Worm (Caenorhabditis elegans) whole organism, L4 larva: ENCODE data around the gene chil-2.

Source experiments
- F37D6.2 ChIP-seq: sonication (generic microtip); optimal IDR thresholded peaks from 2 replicates; lab custom pipeline; 2016; ENCODE audit warnings: mild to moderate bottlenecking, missing genetic modification characterization, missing compliant biosample characterization
- F44E2.7 ChIP-seq: fragments of 200-800 bp; sonication (Bioruptor generic); IDR thresholded peaks from 2 replicates; pipeline ENCODE4 v2.1.2; 2022; ENCODE audit warnings: missing genetic modification characterization, missing compliant biosample characterization
- R02D3.7 ChIP-seq: fragments of 150-350 bp; sonication (generic microtip); optimal IDR thresholded peaks from 3 replicates; lab custom pipeline; 2014; ENCODE audit warnings: missing biosample characterization, missing genetic modification characterization
- T26A8.4 ChIP-seq: fragments of 200-800 bp; sonication (Bioruptor generic); IDR thresholded peaks from 2 replicates; pipeline ENCODE4 v1.3.6; 2022; ENCODE audit warnings: missing genetic modification characterization, missing compliant biosample characterization
- Y48G9A.11 ChIP-seq: fragments of 200-800 bp; sonication (Bioruptor generic); IDR thresholded peaks from 2 replicates; pipeline ENCODE4 v1.3.6; 2022; ENCODE audit warnings: missing genetic modification reagents, missing genetic modification characterization, missing compliant biosample characterization
- Y5F2A.4 ChIP-seq: fragments of 200-800 bp; sonication (Bioruptor generic); optimal IDR thresholded peaks from 2 replicates; lab custom pipeline; 2018; ENCODE audit warnings: mild to moderate bottlenecking, missing genetic modification characterization, missing compliant biosample characterization
- ZK546.5 ChIP-seq, 2 experiments: sonication (generic microtip); optimal IDR thresholded peaks; 2 replicates each; lab custom pipeline; 2017; ENCODE audit warnings: missing biosample characterization in 2 of 2, missing genetic modification characterization in 2 of 2
- aly-2 ChIP-seq: sonication (generic microtip); optimal IDR thresholded peaks from 2 replicates; lab custom pipeline; 2018; ENCODE audit warnings: missing biosample characterization, missing genetic modification characterization
- ama-1 ChIP-seq: fragments of 150-350 bp; optimal IDR thresholded peaks from 2 replicates; lab custom pipeline; 2014; ENCODE audit warnings: inconsistent platforms, mixed read lengths
- attf-4 ChIP-seq: sonication (generic microtip); optimal IDR thresholded peaks from 3 replicates; lab custom pipeline; 2017; ENCODE audit warnings: missing biosample characterization, missing genetic modification characterization
- ceh-28 ChIP-seq: fragments of 150-350 bp; optimal IDR thresholded peaks from 2 replicates; lab custom pipeline; 2014; ENCODE audit warnings: missing biosample characterization, missing genetic modification reagents, missing genetic modification characterization
- ces-1 ChIP-seq: fragments of 150-350 bp; sonication (generic microtip); optimal IDR thresholded peaks from 4 replicates; lab custom pipeline; 2014; ENCODE audit warnings: missing biosample characterization, missing genetic modification reagents, missing genetic modification characterization
- ctbp-1 ChIP-seq: fragments of 200-800 bp; sonication (Bioruptor generic); IDR thresholded peaks from 2 replicates; pipeline ENCODE4 v1.3.6; 2022; ENCODE audit warnings: missing genetic modification reagents, missing genetic modification characterization, missing compliant biosample characterization
- egl-27 ChIP-seq: sonication (generic microtip); optimal IDR thresholded peaks from 3 replicates; lab custom pipeline; 2017; ENCODE audit warnings: missing biosample characterization, missing genetic modification reagents, missing genetic modification characterization
- egl-43 ChIP-seq: fragments of 200-800 bp; sonication (Bioruptor generic); IDR thresholded peaks from 2 replicates; pipeline ENCODE4 v1.3.6; 2022; ENCODE audit warnings: missing genetic modification reagents, missing genetic modification characterization, missing compliant biosample characterization
- hmg-1.1 ChIP-seq: fragments of 200-800 bp; sonication (Bioruptor generic); IDR thresholded peaks from 2 replicates; pipeline ENCODE4 v1.3.6; 2022; ENCODE audit warnings: missing genetic modification reagents, missing genetic modification characterization, missing compliant biosample characterization
- lim-7 ChIP-seq: fragments of 200-800 bp; sonication (Bioruptor generic); IDR thresholded peaks from 2 replicates; pipeline ENCODE4 v1.3.6; 2022; ENCODE audit warnings: missing genetic modification characterization, missing compliant biosample characterization
- lin-29 ChIP-seq: fragments of 200-800 bp; sonication (Bioruptor generic); IDR thresholded peaks from 2 replicates; pipeline ENCODE4 v1.3.6; 2022; ENCODE audit warnings: missing genetic modification reagents, missing genetic modification characterization, missing compliant biosample characterization
- lin-38 ChIP-seq: fragments of 200-800 bp; sonication (Bioruptor generic); IDR thresholded peaks from 2 replicates; pipeline ENCODE4 v1.3.6; 2022; ENCODE audit warnings: missing genetic modification reagents, missing genetic modification characterization, missing compliant biosample characterization
- mep-1 ChIP-seq: fragments of 150-350 bp; sonication (generic microtip); optimal IDR thresholded peaks from 3 replicates; lab custom pipeline; 2014; ENCODE audit warnings: missing biosample characterization, missing genetic modification characterization
- mes-2 ChIP-seq: sonication (generic microtip); optimal IDR thresholded peaks from 2 replicates; lab custom pipeline; 2016; ENCODE audit warnings: missing genotype, mild to moderate bottlenecking, missing genetic modification characterization, missing compliant biosample characterization; ENCODE audit not compliant: poor library complexity, severe bottlenecking
- mxl-3 ChIP-seq: fragments of 200-800 bp; sonication (Bioruptor generic); optimal IDR thresholded peaks from 2 replicates; lab custom pipeline; 2018; ENCODE audit warnings: mild to moderate bottlenecking, missing genetic modification characterization, missing compliant biosample characterization
- nhr-237 ChIP-seq: sonication (generic microtip); optimal IDR thresholded peaks from 2 replicates; lab custom pipeline; 2017; ENCODE audit warnings: missing biosample characterization, missing genetic modification characterization
- nhr-28 ChIP-seq: fragments of 150-350 bp; optimal IDR thresholded peaks from 2 replicates; lab custom pipeline; 2014; ENCODE audit warnings: missing biosample characterization, missing genetic modification characterization
- nhr-41 ChIP-seq: fragments of 200-800 bp; sonication (Bioruptor generic); IDR thresholded peaks from 2 replicates; pipeline ENCODE4 v1.3.6; 2022; ENCODE audit warnings: missing genetic modification reagents, missing genetic modification characterization, missing compliant biosample characterization
- nhr-77 ChIP-seq: fragments of 150-350 bp; optimal IDR thresholded peaks from 2 replicates; lab custom pipeline; 2014; ENCODE audit warnings: missing biosample characterization, missing genetic modification characterization
- pqm-1 ChIP-seq: sonication (generic microtip); optimal IDR thresholded peaks from 2 replicates; lab custom pipeline; 2017; ENCODE audit warnings: missing biosample characterization, missing genetic modification characterization
- sdz-12 ChIP-seq: fragments of 200-800 bp; sonication (Bioruptor generic); optimal IDR thresholded peaks from 2 replicates; lab custom pipeline; 2018; ENCODE audit warnings: mild to moderate bottlenecking, missing genetic modification characterization, missing compliant biosample characterization
- snpc-1.2 ChIP-seq: fragments of 200-800 bp; sonication (Bioruptor generic); IDR thresholded peaks from 2 replicates; pipeline ENCODE4 v1.3.6; 2022; ENCODE audit warnings: missing genetic modification reagents, missing genetic modification characterization, missing compliant biosample characterization
- snpc-4 ChIP-seq: fragments of 150-350 bp; optimal IDR thresholded peaks from 2 replicates; lab custom pipeline; 2014; ENCODE audit warnings: missing biosample characterization, missing genetic modification characterization
- tag-97 ChIP-seq: fragments of 200-800 bp; sonication (Bioruptor generic); IDR thresholded peaks from 2 replicates; pipeline ENCODE4 v1.3.6; 2022; ENCODE audit warnings: missing genetic modification characterization, missing compliant biosample characterization
- tra-1 ChIP-seq: fragments of 200-800 bp; sonication (Bioruptor generic); IDR thresholded peaks from 2 replicates; pipeline ENCODE4 v1.3.6; 2022; ENCODE audit warnings: missing genetic modification reagents, missing genetic modification characterization, missing compliant biosample characterization
- unc-62 ChIP-seq, 3 experiments: fragments of 150-350 bp in 1 of 3; sonication (generic microtip); optimal IDR thresholded peaks in 2 of 3; peaks in 1 of 3; 1 replicate in 1 of 3; 2 replicates in 2 of 3; lab custom pipeline; 2014 to 2017; ENCODE audit warnings: missing biosample characterization in 3 of 3, missing genetic modification characterization in 3 of 3, missing genetic modification reagents in 3 of 3, missing genotype in 1 of 3
- zip-2 ChIP-seq: fragments of 150-350 bp; optimal IDR thresholded peaks from 2 replicates; lab custom pipeline; 2014; ENCODE audit warnings: missing biosample characterization, missing genetic modification characterization
- ztf-7 ChIP-seq: fragments of 150-350 bp; optimal IDR thresholded peaks from 2 replicates; lab custom pipeline; 2014; ENCODE audit warnings: missing biosample characterization, missing genetic modification characterization

Gene chil-2

ce11 chrII:9862147-9862546 lies 12.3 kb downstream of the chil-2 start, which contains the start of gene C08H9.18:
Gene C08H9.18, minus strand, starts transcription at chrII:9862247.
- TF ChIP-seq ama-1 (no peak), R02D3.7 (tag; lab: Kevin White, UChicago) (no peak), ZK546.5 (tag; optimal IDR thresholded peaks at IDR 0.05; lab: Kevin White, UChicago) (no peak), mep-1 (tag; lab: Kevin White, UChicago) (no peak), lin-29 (no peak), nhr-28 (no peak), egl-43 (GFP tag; lab: Robert Waterston, UW) (no peak), snpc-1.2 (GFP tag; lab: Robert Waterston, UW) (no peak), lin-38 (GFP tag; lab: Robert Waterston, UW) (no peak), mes-2 (tag; lab: Kevin White, UChicago) (no peak), ctbp-1 (GFP tag; lab: Robert Waterston, UW) (no peak), hmg-1.1 (GFP tag; lab: Robert Waterston, UW) (no peak)

- no peak for TF ChIP-seq F37D6.2 (tag; lab: Kevin White, UChicago)
- no peak for TF ChIP-seq sdz-12 (GFP tag; lab: Kevin White, UChicago)
- TF ChIP-seq pqm-1 (tag; lab: Kevin White, UChicago): no peak
- no peak for TF ChIP-seq nhr-237 (tag; lab: Kevin White, UChicago)
- no peak for TF ChIP-seq unc-62 (GFP tag; optimal IDR thresholded peaks at IDR 0.05 in 1 of 2; lab: Kevin White, UChicago)
- TF ChIP-seq unc-62 (tag; optimal IDR thresholded peaks at IDR 0.05; lab: Kevin White, UChicago): no peak
- TF ChIP-seq tra-1 (GFP tag; lab: Robert Waterston, UW): no peak
- TF ChIP-seq ztf-7 (tag; lab: Kevin White, UChicago): no peak
- no peak for TF ChIP-seq F44E2.7 (GFP tag; lab: Robert Waterston, UW)
- TF ChIP-seq ceh-28 (tag; lab: Kevin White, UChicago): no peak
- TF ChIP-seq T26A8.4 (GFP tag; lab: Robert Waterston, UW): no peak
- no peak for TF ChIP-seq ctbp-1 (GFP tag; lab: Robert Waterston, UW)
- TF ChIP-seq mxl-3 (GFP tag; lab: Kevin White, UChicago): no peak
These were observed 13.0 kb downstream of the chil-2 start, which contains the start of gene chil-3 for ce11 chrII:9861394-9861793. Gene chil-3, minus strand, starts transcription at chrII:9861494.

DNA sequence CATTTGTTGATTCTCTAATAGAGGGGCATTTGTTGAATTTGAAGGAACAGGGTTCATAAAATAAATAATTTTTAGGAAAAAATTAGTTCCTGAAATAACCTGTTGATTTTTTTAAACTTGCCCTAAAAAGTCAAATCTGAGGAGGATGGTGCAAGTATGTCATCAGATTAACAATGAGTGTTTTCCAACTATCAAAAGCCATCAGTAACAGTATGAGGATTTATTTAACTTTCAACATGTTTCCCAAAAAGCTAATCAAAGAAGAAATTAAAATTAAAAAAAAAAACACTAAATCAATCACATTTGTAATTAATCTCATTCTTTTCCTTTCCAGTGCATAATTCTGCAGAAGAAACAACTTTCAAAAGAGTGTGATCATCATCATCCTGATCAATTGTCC lies 14.8 kb downstream of the chil-2 start, which contains the start of gene chil-5:
Gene chil-5 (minus strand): TSS at position 101 of the 400 bp plus-strand sequence.
- TF ChIP-seq nhr-77 (tag; lab: Kevin White, UChicago) (no peak), snpc-4 (tag; lab: Kevin White, UChicago) (no peak), lin-38 (GFP tag; lab: Robert Waterston, UW) (no peak), mxl-3 (GFP tag; lab: Kevin White, UChicago) (no peak), aly-2 (tag; lab: Kevin White, UChicago) (no peak), zip-2 (tag; lab: Kevin White, UChicago) (no peak), R02D3.7 (tag; lab: Kevin White, UChicago) (no peak)

ce11 chrII:9857791-9858190 lies 16.6 kb downstream of the chil-2 start, which contains the start of gene chil-6:
Gene chil-6, minus strand, starts transcription at chrII:9857891.
- TF ChIP-seq tag-97 (GFP tag; lab: Robert Waterston, UW) (no peak), nhr-237 (tag; lab: Kevin White, UChicago) (no peak), lim-7 (GFP tag; lab: Robert Waterston, UW) (no peak), ces-1 (GFP tag; lab: Kevin White, UChicago) (no peak), Y48G9A.11 (no peak), egl-43 (GFP tag; lab: Robert Waterston, UW) (no peak), zip-2 (tag; lab: Kevin White, UChicago) (no peak), egl-27 (no peak), tra-1 (GFP tag; lab: Robert Waterston, UW) (no peak), nhr-41 (GFP tag; lab: Robert Waterston, UW) (no peak), attf-4 (tag; lab: Kevin White, UChicago) (no peak), Y5F2A.4 (no peak)
- TF ChIP-seq, all 104 proteins: peak for 0
